Worm (Caenorhabditis elegans): ENCODE data around the gene C24D10.49.

C24D10.49 gene

ce11 chrIV:5183755-5184166 is 26.6 kb upstream of the C24D10.49 start, which contains the start of gene W03F8.4 (continued):
- peak; percentile 29 for TF ChIP-seq T23F11.4 (GFP tag; optimal IDR thresholded peaks at IDR 0.05)
- no peak for TF ChIP-seq ceh-6 (GFP tag; optimal IDR thresholded peaks at IDR 0.05)
- TF ChIP-seq ceh-9 (tag; optimal IDR thresholded peaks at IDR 0.05), result no peak
- TF ChIP-seq ztf-16 (tag; optimal IDR thresholded peaks at IDR 0.05), result no peak
- no peak for TF ChIP-seq hlh-6 (tag; optimal IDR thresholded peaks at IDR 0.05)
- TF ChIP-seq K09A11.1 (tag; optimal IDR thresholded peaks at IDR 0.05; ENCODE audit: insufficient read depth), result no peak
- 0 out of 2 replicates have a peak, but pooled peaks have one; percentile 57 for TF ChIP-seq ceh-45 (GFP tag; IDR thresholded peaks at IDR 0.05)
- TF ChIP-seq nfya-1 (tag; optimal IDR thresholded peaks at IDR 0.05), result peak; percentile 76
- TF ChIP-seq ttx-3 (tag; optimal IDR thresholded peaks at IDR 0.05), result peak; percentile 33
- TF ChIP-seq unc-3 (GFP tag; conservative IDR thresholded peaks at IDR 0.05), result no peak
- peak; percentile 8 for TF ChIP-seq unc-3 (tag; optimal IDR thresholded peaks at IDR 0.05)
- TF ChIP-seq K02D7.2 (tag; optimal IDR thresholded peaks at IDR 0.05), result peak; percentile 37
- TF ChIP-seq unc-86 (tag; optimal IDR thresholded peaks at IDR 0.05), result no peak
- TF ChIP-seq ceh-18 (tag; optimal IDR thresholded peaks at IDR 0.05), result peak; percentile 53
- peak; percentile 83 for TF ChIP-seq ceh-30 (tag; optimal IDR thresholded peaks at IDR 0.05)
- peak; percentile 45 for TF ChIP-seq pha-2 (tag; optimal IDR thresholded peaks at IDR 0.05)

ce11 chrIV:5173032-5173431 is 15.9 kb upstream of the C24D10.49 start, which contains the start of gene lam-1:
Gene lam-1 (plus strand): TSS chrIV:5173332.
- TF ChIP-seq pqm-1 (tag; optimal IDR thresholded peaks at IDR 0.05) (no peak), unc-86 (tag; optimal IDR thresholded peaks at IDR 0.05) (no peak), zip-5 (tag; optimal IDR thresholded peaks at IDR 0.05) (no peak), pag-3 (tag; optimal IDR thresholded peaks at IDR 0.05; ENCODE audit: borderline replicate concordance) (no peak), ceh-9 (tag; optimal IDR thresholded peaks at IDR 0.05) (no peak), ceh-2 (tag; optimal IDR thresholded peaks at IDR 0.05) (no peak), rnt-1 (tag; optimal IDR thresholded peaks at IDR 0.05) (no peak), ceh-31 (tag; optimal IDR thresholded peaks at IDR 0.05) (no peak), ceh-34 (tag; optimal IDR thresholded peaks at IDR 0.05) (no peak), nfya-1 (tag; optimal IDR thresholded peaks at IDR 0.05) (no peak), odd-2 (tag; optimal IDR thresholded peaks at IDR 0.05) (no peak), ceh-22 (tag; optimal IDR thresholded peaks at IDR 0.05) (no peak), elt-4 (tag; optimal IDR thresholded peaks at IDR 0.05) (no peak), hlh-6 (tag; optimal IDR thresholded peaks at IDR 0.05) (no peak), tbx-7 (tag; optimal IDR thresholded peaks at IDR 0.05) (no peak)

- no peak for TF ChIP-seq ceh-30 (tag; optimal IDR thresholded peaks at IDR 0.05)
- no peak for TF ChIP-seq pha-4 (tag; optimal IDR thresholded peaks at IDR 0.05)
- TF ChIP-seq npax-4 (tag; optimal IDR thresholded peaks at IDR 0.05), result no peak
- TF ChIP-seq odd-2 (tag; optimal IDR thresholded peaks at IDR 0.05), result no peak
- no peak for TF ChIP-seq lin-11 (tag; optimal IDR thresholded peaks at IDR 0.05)
- TF ChIP-seq hlh-8 (tag; optimal IDR thresholded peaks at IDR 0.05), result peak; percentile 95
Observed at ce11 chrIV:5171994-5172528, 14.9 kb upstream of the C24D10.49 start.

ce11 chrIV:5169335-5169734 is 12.2 kb upstream of the C24D10.49 start:
- TF ChIP-seq unc-55 (GFP tag; optimal IDR thresholded peaks at IDR 0.05) (peak; percentile 58), pat-9 (tag; optimal IDR thresholded peaks at IDR 0.05) (no peak), nfya-1 (tag; optimal IDR thresholded peaks at IDR 0.05) (peak; percentile 74), tbx-2 (tag; optimal IDR thresholded peaks at IDR 0.05) (peak; percentile 12), ceh-18 (tag; optimal IDR thresholded peaks at IDR 0.05) (peak; percentile 50), ref-2 (tag; optimal IDR thresholded peaks at IDR 0.05) (peak; percentile 16), hlh-6 (tag; optimal IDR thresholded peaks at IDR 0.05) (no peak), elt-2 (tag; optimal IDR thresholded peaks at IDR 0.05) (peak; percentile 14), ceh-22 (tag; optimal IDR thresholded peaks at IDR 0.05) (peak; percentile 7)
